Fruit fly (Drosophila melanogaster) whole organism, embryonic: Measurements from ENCODE around the gene Usf.

Experiments
- Ada2b ChIP-seq: fragments of 200-800 bp; sonication (Bioruptor generic); IDR thresholded peaks from 2 replicates; pipeline ENCODE4 v1.3.6; 2022; ENCODE audit warnings: missing biosample characterization, missing genetic modification characterization
- Blimp-1 ChIP-seq: fragments of 200-800 bp; sonication (Bioruptor generic); optimal IDR thresholded peaks from 3 replicates; lab custom pipeline; 2018; ENCODE audit warnings: missing biosample characterization, missing genetic modification characterization, mild to moderate bottlenecking, moderate library complexity, missing genetic modification reagents
- CG11085 ChIP-seq: fragments of 200-800 bp; sonication (Bioruptor generic); IDR thresholded peaks from 2 replicates; pipeline ENCODE4 v1.3.6; 2022; ENCODE audit warnings: missing biosample characterization, missing genetic modification characterization
- CG11695 ChIP-seq: fragments of 200-800 bp; sonication (Bioruptor generic); IDR thresholded peaks from 3 replicates; pipeline ENCODE4 v1.3.6; 2022; ENCODE audit warnings: missing biosample characterization, missing genetic modification characterization
- CG11696 ChIP-seq: fragments of 200-800 bp; sonication (Bioruptor generic); IDR thresholded peaks from 2 replicates; pipeline ENCODE4 v1.3.6; 2022; ENCODE audit warnings: missing biosample characterization, missing genetic modification characterization
- CG13123 ChIP-seq: fragments of 200-800 bp; sonication (Bioruptor generic); optimal IDR thresholded peaks from 2 replicates; lab custom pipeline; 2016; ENCODE audit warnings: missing biosample characterization, missing genetic modification characterization
- CG14860 ChIP-seq: fragments of 200-800 bp; sonication (Bioruptor generic); IDR thresholded peaks from 3 replicates; pipeline ENCODE4 v1.3.6; 2022; ENCODE audit warnings: missing biosample characterization, missing genetic modification characterization; ENCODE audit not compliant: partially characterized antibody
- CG1602 ChIP-seq: fragments of 200-800 bp; sonication (Bioruptor generic); optimal IDR thresholded peaks from 3 replicates; lab custom pipeline; 2016; ENCODE audit warnings: missing biosample characterization, missing genetic modification characterization
- CG18599 ChIP-seq: fragments of 200-800 bp; sonication (Bioruptor generic); optimal IDR thresholded peaks from 3 replicates; lab custom pipeline; 2017; ENCODE audit warnings: missing biosample characterization, missing genetic modification characterization, mild to moderate bottlenecking, moderate library complexity, missing genetic modification reagents
- CG2116 ChIP-seq: fragments of 200-800 bp; sonication (Bioruptor generic); optimal IDR thresholded peaks from 3 replicates; lab custom pipeline; 2018; ENCODE audit warnings: missing biosample characterization, mild to moderate bottlenecking, missing genetic modification characterization
- CG2875 ChIP-seq: fragments of 200-800 bp; sonication (Bioruptor generic); optimal IDR thresholded peaks from 2 replicates; lab custom pipeline; 2017; ENCODE audit warnings: missing biosample characterization, mild to moderate bottlenecking, missing genetic modification characterization, missing genetic modification reagents
- CG31224 ChIP-seq: fragments of 200-800 bp; sonication (Bioruptor generic); IDR thresholded peaks from 2 replicates; pipeline ENCODE4 v1.3.6; 2022; ENCODE audit warnings: missing biosample characterization, missing genetic modification characterization
- CG34376 ChIP-seq: fragments of 200-800 bp; sonication (Bioruptor generic); optimal IDR thresholded peaks from 2 replicates; lab custom pipeline; 2018; ENCODE audit warnings: missing biosample characterization, mild to moderate bottlenecking, missing genetic modification characterization
- CG42726 ChIP-seq: fragments of 200-800 bp; sonication (Bioruptor generic); IDR thresholded peaks from 2 replicates; pipeline ENCODE4 v1.3.6; 2022; ENCODE audit warnings: missing biosample characterization, missing genetic modification characterization; ENCODE audit not compliant: partially characterized antibody
- CG4730 ChIP-seq: fragments of 200-800 bp; sonication (Bioruptor generic); IDR thresholded peaks from 2 replicates; pipeline ENCODE4 v1.3.6; 2022; ENCODE audit warnings: missing biosample characterization, missing genetic modification characterization
- CG8290 ChIP-seq, 3 experiments: fragments of 200-800 bp; sonication (Bioruptor generic); optimal IDR thresholded peaks; 2 replicates each; lab custom pipeline; 2016 to 2019; ENCODE audit warnings: missing biosample characterization in 3 of 3, missing genetic modification characterization in 3 of 3, mild to moderate bottlenecking in 2 of 3, moderate library complexity in 1 of 3
- CG8359 ChIP-seq: fragments of 200-800 bp; sonication (Bioruptor generic); optimal IDR thresholded peaks from 2 replicates; lab custom pipeline; 2017; ENCODE audit warnings: missing biosample characterization, mild to moderate bottlenecking, missing genetic modification characterization, borderline replicate concordance
- CG8924 ChIP-seq: fragments of 200-800 bp; optimal IDR thresholded peaks from 3 replicates; lab custom pipeline; 2019; ENCODE audit warnings: missing biosample characterization, mild to moderate bottlenecking, missing genetic modification characterization, moderate library complexity
- E2f2 ChIP-seq: fragments of 200-800 bp; sonication (Bioruptor generic); IDR thresholded peaks from 2 replicates; pipeline ENCODE4 v1.3.6; 2022; ENCODE audit warnings: missing biosample characterization, missing genetic modification characterization
- Hey ChIP-seq: fragments of 200-800 bp; sonication (Bioruptor generic); optimal IDR thresholded peaks from 3 replicates; lab custom pipeline; 2018; ENCODE audit warnings: missing biosample characterization, mild to moderate bottlenecking, missing genetic modification characterization
- HmgZ ChIP-seq: fragments of 200-800 bp; sonication (Bioruptor generic); optimal IDR thresholded peaks from 2 replicates; lab custom pipeline; 2018; ENCODE audit warnings: missing biosample characterization, mild to moderate bottlenecking, missing genetic modification characterization
- Hmr ChIP-seq: fragments of 200-800 bp; sonication (Bioruptor generic); optimal IDR thresholded peaks from 3 replicates; lab custom pipeline; 2017; ENCODE audit warnings: mild to moderate bottlenecking, missing biosample characterization, missing genetic modification reagents, missing genetic modification characterization
- Jarid2 ChIP-seq: fragments of 200-800 bp; sonication (Bioruptor generic); optimal IDR thresholded peaks from 3 replicates; lab custom pipeline; 2017; ENCODE audit warnings: mild to moderate bottlenecking, missing biosample characterization, missing genetic modification reagents, missing genetic modification characterization
- PHDP ChIP-seq: fragments of 200-800 bp; sonication (Bioruptor generic); optimal IDR thresholded peaks from 3 replicates; lab custom pipeline; 2018; ENCODE audit warnings: missing biosample characterization, mild to moderate bottlenecking, missing genetic modification characterization, moderate library complexity
- Ssrp ChIP-seq: fragments of 200-800 bp; sonication (Bioruptor generic); optimal IDR thresholded peaks from 2 replicates; lab custom pipeline; 2018; ENCODE audit warnings: missing biosample characterization, mild to moderate bottlenecking, missing genetic modification characterization, moderate library complexity
- ash1 ChIP-seq: fragments of 200-800 bp; sonication (Bioruptor generic); optimal IDR thresholded peaks from 2 replicates; lab custom pipeline; 2018; ENCODE audit warnings: missing biosample characterization, mild to moderate bottlenecking, missing genetic modification characterization
- cas ChIP-seq: fragments of 200-800 bp; sonication (Bioruptor generic); IDR thresholded peaks from 2 replicates; pipeline ENCODE4 v1.3.6; 2022; ENCODE audit warnings: missing biosample characterization, missing genetic modification characterization
- chm ChIP-seq: fragments of 200-800 bp; sonication (Bioruptor generic); IDR thresholded peaks from 2 replicates; pipeline ENCODE4 v1.3.6; 2022; ENCODE audit warnings: missing biosample characterization, missing genetic modification characterization
- dpn ChIP-seq, 2 experiments: fragments of 200-800 bp; sonication (Bioruptor generic); optimal IDR thresholded peaks; 3 replicates each; lab custom pipeline; 2016; ENCODE audit warnings: missing biosample characterization in 2 of 2, missing genetic modification characterization in 2 of 2
- dysf ChIP-seq: fragments of 200-800 bp; sonication (Bioruptor generic); IDR thresholded peaks from 3 replicates; pipeline ENCODE4 v1.3.6; 2022; ENCODE audit warnings: missing biosample characterization, missing genetic modification characterization
- ems ChIP-seq: fragments of 200-800 bp; sonication (Bioruptor generic); optimal IDR thresholded peaks from 3 replicates; lab custom pipeline; 2016; ENCODE audit warnings: missing biosample characterization, missing genetic modification characterization
- fd64A ChIP-seq: fragments of 200-800 bp; sonication (Bioruptor generic); optimal IDR thresholded peaks from 3 replicates; lab custom pipeline; 2018; ENCODE audit warnings: missing biosample characterization, mild to moderate bottlenecking, missing genetic modification characterization
- grn ChIP-seq: fragments of 200-800 bp; sonication (Bioruptor generic); optimal IDR thresholded peaks from 3 replicates; lab custom pipeline; 2017; ENCODE audit warnings: missing biosample characterization, missing genetic modification characterization
- hkb ChIP-seq, 2 experiments: fragments of 200-800 bp in 1 of 2; fragments of >200 bp in 1 of 2; sonication (Bioruptor generic) in 1 of 2; IDR thresholded peaks in 1 of 2; optimal IDR thresholded peaks in 1 of 2; 2 replicates each; pipeline versions ENCODE4 v1.3.6 to Lab custom; 2017 to 2022; ENCODE audit warnings: missing biosample characterization in 1 of 2, missing genetic modification characterization in 1 of 2
- ind ChIP-seq: fragments of 200-800 bp; sonication (Bioruptor generic); optimal IDR thresholded peaks from 3 replicates; lab custom pipeline; 2016; ENCODE audit warnings: missing biosample characterization, missing genetic modification characterization
- jumu ChIP-seq: fragments of 200-800 bp; sonication (Bioruptor generic); optimal IDR thresholded peaks from 3 replicates; lab custom pipeline; 2016; ENCODE audit warnings: missing biosample characterization, missing genetic modification characterization
- kni ChIP-seq: fragments of 200-800 bp; sonication (Bioruptor generic); optimal IDR thresholded peaks from 3 replicates; lab custom pipeline; 2017; ENCODE audit warnings: mild to moderate bottlenecking, missing biosample characterization, missing genetic modification reagents, missing genetic modification characterization
- lab ChIP-seq: fragments of 200-800 bp; sonication (Bioruptor generic); optimal IDR thresholded peaks from 3 replicates; lab custom pipeline; 2017; ENCODE audit warnings: missing biosample characterization, missing genetic modification characterization, mild to moderate bottlenecking, moderate library complexity, missing genetic modification reagents
- lilli ChIP-seq: fragments of 200-800 bp; sonication (Bioruptor generic); optimal IDR thresholded peaks from 3 replicates; lab custom pipeline; 2016; ENCODE audit warnings: missing biosample characterization, missing genetic modification characterization
- luna ChIP-seq: fragments of 200-800 bp; sonication (Bioruptor generic); optimal IDR thresholded peaks from 2 replicates; lab custom pipeline; 2016; ENCODE audit warnings: missing biosample characterization, missing genetic modification characterization
- nom ChIP-seq: fragments of 200-800 bp; sonication (Bioruptor generic); optimal IDR thresholded peaks from 2 replicates; lab custom pipeline; 2017; ENCODE audit warnings: missing biosample characterization, missing genetic modification characterization, mild to moderate bottlenecking, moderate library complexity, missing genetic modification reagents
- otp ChIP-seq: fragments of 200-800 bp; sonication (Bioruptor generic); IDR thresholded peaks from 3 replicates; pipeline ENCODE4, ENCODE4 v1.3.6; 2022; ENCODE audit warnings: missing biosample characterization, missing genetic modification characterization
- pros ChIP-seq: fragments of 200-800 bp; sonication (Bioruptor generic); optimal IDR thresholded peaks from 3 replicates; lab custom pipeline; 2019; ENCODE audit warnings: missing biosample characterization, mild to moderate bottlenecking, missing genetic modification characterization, moderate library complexity
- ranshi ChIP-seq: fragments of 200-800 bp; sonication (Bioruptor generic); IDR thresholded peaks from 2 replicates; pipeline ENCODE4 v1.3.6; 2022; ENCODE audit warnings: missing biosample characterization, missing genetic modification characterization
- run ChIP-seq: fragments of 200-800 bp; sonication (Bioruptor generic); optimal IDR thresholded peaks from 3 replicates; lab custom pipeline; 2018; ENCODE audit warnings: missing biosample characterization, mild to moderate bottlenecking, missing genetic modification characterization
- slp2 ChIP-seq: fragments of 200-800 bp; sonication (Bioruptor generic); optimal IDR thresholded peaks from 2 replicates; lab custom pipeline; 2016; ENCODE audit warnings: missing biosample characterization, missing genetic modification characterization
- tio ChIP-seq: fragments of 200-800 bp; sonication (Bioruptor generic); optimal IDR thresholded peaks from 2 replicates; lab custom pipeline; 2017; ENCODE audit warnings: missing biosample characterization, missing genetic modification characterization, inconsistent platforms
- vfl ChIP-seq: fragments of 200-800 bp; sonication (Bioruptor generic); optimal IDR thresholded peaks from 2 replicates; lab custom pipeline; 2016; ENCODE audit warnings: missing biosample characterization, missing genetic modification characterization
- yki ChIP-seq: fragments of >200 bp; optimal IDR thresholded peaks from 3 replicates; lab custom pipeline; 2018
- zen ChIP-seq: fragments of 200-800 bp; sonication (Bioruptor generic); optimal IDR thresholded peaks from 3 replicates; lab custom pipeline; 2018; ENCODE audit warnings: missing biosample characterization, mild to moderate bottlenecking, missing genetic modification characterization, moderate library complexity

Gene Usf

dm6 chrX:4507121-4507520, 41.5 kb downstream of the Usf start (continued):
- peak; percentile 64 for TF ChIP-seq PHDP (tag; lab: Kevin White, UChicago)
- TF ChIP-seq CG14860 (GFP tag; lab: Robert Waterston, UW) = no peak
- TF ChIP-seq CG8924 (tag; lab: Kevin White, UChicago) = peak; percentile 25
- no peak for TF ChIP-seq grn (GFP tag; lab: Kevin White, UChicago)
- no peak for TF ChIP-seq Hey (tag; lab: Kevin White, UChicago)
- TF ChIP-seq dpn (GFP tag; optimal IDR thresholded peaks at IDR 0.05; lab: Kevin White, UChicago) = peak; percentile 52 to 69
- TF ChIP-seq ems (GFP tag; lab: Kevin White, UChicago) = no peak
- TF ChIP-seq hkb (optimal IDR thresholded peaks at IDR 0.05; lab: Kevin White, UChicago) = no peak
- TF ChIP-seq hkb (GFP tag; IDR thresholded peaks at IDR 0.05; lab: Robert Waterston, UW) = no peak
- TF ChIP-seq ind (GFP tag; lab: Kevin White, UChicago) = peak; percentile 32
- TF ChIP-seq chm = peak; percentile 83
- peak; percentile 66; the same call in 1 of the 3 replicates for TF ChIP-seq otp (GFP tag; lab: Robert Waterston, UW)
- TF ChIP-seq Blimp-1 (GFP tag; lab: Kevin White, UChicago) = peak; percentile 14
- TF ChIP-seq CG11695 (GFP tag; lab: Robert Waterston, UW) = 0 out of 3 replicates have a peak, but pooled peaks have one; percentile 34
- TF ChIP-seq CG34376 (GFP tag; lab: Kevin White, UChicago) = no peak
- peak; percentile 6 for TF ChIP-seq zen (tag; lab: Kevin White, UChicago)
- no peak for TF ChIP-seq run (tag; lab: Kevin White, UChicago)
- TF ChIP-seq CG2875 (GFP tag; lab: Kevin White, UChicago) = peak; percentile 77
- TF ChIP-seq tio (GFP tag; lab: Kevin White, UChicago) = no peak
- TF ChIP-seq HmgZ = no peak
- no peak for TF ChIP-seq CG18599 (GFP tag; lab: Kevin White, UChicago)
- TF ChIP-seq lab (GFP tag; lab: Kevin White, UChicago) = peak; percentile 39
- TF ChIP-seq luna (GFP tag; lab: Kevin White, UChicago) = no peak
- TF ChIP-seq CG11696 (GFP tag; lab: Robert Waterston, UW) = no peak
- TF ChIP-seq pros = peak; percentile 87
- peak; percentile 53; the same call in 1 of the 2 replicates for TF ChIP-seq CG42726 (GFP tag; lab: Robert Waterston, UW)
- peak; percentile 12 for TF ChIP-seq lilli (GFP tag; lab: Kevin White, UChicago)
- TF ChIP-seq Ssrp (tag; lab: Kevin White, UChicago) = peak; percentile 41
- TF ChIP-seq nom (GFP tag; lab: Kevin White, UChicago) = peak; percentile 18
- TF ChIP-seq jumu (GFP tag; lab: Kevin White, UChicago) = peak; percentile 51
- TF ChIP-seq ranshi (GFP tag; lab: Robert Waterston, UW) = no peak
- no peak for TF ChIP-seq CG31224 (GFP tag; lab: Robert Waterston, UW)
- peak; percentile 38 for TF ChIP-seq CG8359 (GFP tag; lab: Kevin White, UChicago)
- TF ChIP-seq yki (lab: Kevin White, UChicago) = no peak
- TF ChIP-seq CG8290 (GFP tag; optimal IDR thresholded peaks at IDR 0.05; lab: Kevin White, UChicago) = peak; percentile 65
- TF ChIP-seq CG8290 (tag; optimal IDR thresholded peaks at IDR 0.05; lab: Kevin White, UChicago) = peak; percentile 63 to 76
- peak; percentile 24; the same call in 1 of the 2 replicates for TF ChIP-seq Ada2b (GFP tag; lab: Robert Waterston, UW)
- TF ChIP-seq CG2116 (GFP tag; lab: Kevin White, UChicago) = peak; percentile 75
- TF ChIP-seq Jarid2 (GFP tag; lab: Kevin White, UChicago) = peak; percentile 60
- TF ChIP-seq vfl (GFP tag; lab: Kevin White, UChicago) = no peak
- peak; percentile 15 for TF ChIP-seq fd64A
- no peak for TF ChIP-seq cas
- TF ChIP-seq CG4730 (GFP tag; lab: Robert Waterston, UW) = peak; percentile 33
- TF ChIP-seq Hmr = peak; percentile 33
- no peak for TF ChIP-seq CG11085 (GFP tag; lab: Robert Waterston, UW)
- no peak for TF ChIP-seq ash1
- TF ChIP-seq E2f2 = peak; percentile 41
- TF ChIP-seq CG1602 (GFP tag; lab: Kevin White, UChicago) = peak; percentile 54
- TF ChIP-seq slp2 = peak; percentile 4
- TF ChIP-seq dysf (GFP tag; lab: Robert Waterston, UW) = peak; percentile 46; the same call in 2 of the 3 replicates
- peak; percentile 13 for TF ChIP-seq kni (GFP tag; lab: Kevin White, UChicago)
- no peak for TF ChIP-seq CG13123 (GFP tag; lab: Kevin White, UChicago)
